Fruit fly (Drosophila melanogaster) whole organism, wandering third instar larva: Measurements from ENCODE around the gene CG11404.

ENCODE experiments used
- HLH106 ChIP-seq: fragments of 200-800 bp; optimal IDR thresholded peaks from 3 replicates; lab custom pipeline; 2019; ENCODE audit warnings: missing biosample characterization, mild to moderate bottlenecking, missing genetic modification characterization, moderate library complexity
- br ChIP-seq: fragments of 200-800 bp; sonication (Bioruptor generic); optimal IDR thresholded peaks from 2 replicates; lab custom pipeline; 2016; ENCODE audit warnings: missing biosample characterization, missing genetic modification characterization
- jim ChIP-seq: fragments of 175-275, 200-325 bp; sonication (Bioruptor generic); optimal IDR thresholded peaks from 2 replicates; lab custom pipeline; 2016; ENCODE audit warnings: missing biosample characterization, mild to moderate bottlenecking, missing genetic modification characterization
- lola ChIP-seq: fragments of >200 bp; optimal IDR thresholded peaks from 2 replicates; lab custom pipeline; 2017; ENCODE audit warnings: missing biosample characterization, missing genetic modification characterization
- usp ChIP-seq: fragments of >200 bp; optimal IDR thresholded peaks from 2 replicates; lab custom pipeline; 2017; ENCODE audit warnings: missing biosample characterization, missing genetic modification characterization

- TF ChIP-seq br (GFP tag; lab: Kevin White, UChicago) (no peak), usp (GFP tag; lab: Kevin White, UChicago) (no peak), lola (no peak), HLH106 (tag; lab: Kevin White, UChicago) (no peak), jim (GFP tag; lab: Kevin White, UChicago) (no peak)
Observed at dm6 chr3L:22501300-22501699, 46.9 kb upstream of the CG11404 start, which contains the start of gene CG43312.
